Fruit fly (Drosophila melanogaster) whole organism, embryonic: Measurements from ENCODE around the gene CG3984.
A peak's percentile ranks its signal among the peaks of the same experiment; 100 is the strongest.

Experiments
- Awh ChIP-seq: fragments of 200-800 bp; sonication (Bioruptor generic); IDR thresholded peaks from 2 replicates; pipeline ENCODE4, ENCODE4 v1.3.6; 2022; ENCODE audit warnings: missing biosample characterization, missing genetic modification characterization
- CG10274 ChIP-seq: fragments of 200-800 bp; sonication (Bioruptor generic); optimal IDR thresholded peaks from 3 replicates; lab custom pipeline; 2017; ENCODE audit warnings: missing biosample characterization, mild to moderate bottlenecking, missing genetic modification characterization
- CG12299 ChIP-seq: fragments of 200-800 bp; sonication (Bioruptor generic); optimal IDR thresholded peaks from 2 replicates; lab custom pipeline; 2018; ENCODE audit warnings: missing biosample characterization, mild to moderate bottlenecking, missing genetic modification characterization
- CG12942 ChIP-seq: fragments of 200-800 bp; sonication (Bioruptor generic); optimal IDR thresholded peaks from 3 replicates; lab custom pipeline; 2016; ENCODE audit warnings: missing biosample characterization, missing genetic modification characterization
- CG14710 ChIP-seq: fragments of 200-800 bp; sonication (Bioruptor generic); optimal IDR thresholded peaks from 3 replicates; lab custom pipeline; 2019; ENCODE audit warnings: missing biosample characterization, mild to moderate bottlenecking, missing genetic modification characterization, moderate library complexity
- CG1529 ChIP-seq: fragments of 200-800 bp; sonication (Bioruptor generic); optimal IDR thresholded peaks from 3 replicates; lab custom pipeline; 2018; ENCODE audit warnings: missing biosample characterization, missing genetic modification characterization
- CG15479 ChIP-seq: fragments of 200-800 bp; sonication (Bioruptor generic); optimal IDR thresholded peaks from 3 replicates; lab custom pipeline; 2019; ENCODE audit warnings: missing biosample characterization, mild to moderate bottlenecking, missing genetic modification characterization, moderate library complexity
- CG16813 ChIP-seq: fragments of 200-800 bp; sonication (Bioruptor generic); IDR thresholded peaks from 3 replicates; pipeline ENCODE4 v1.3.6; 2022; ENCODE audit warnings: missing biosample characterization, missing genetic modification characterization; ENCODE audit not compliant: partially characterized antibody
- CG16863 ChIP-seq: fragments of 200-800 bp; sonication (Bioruptor generic); optimal IDR thresholded peaks from 3 replicates; lab custom pipeline; 2016; ENCODE audit warnings: missing biosample characterization, missing genetic modification characterization
- CG18476 ChIP-seq: fragments of 200-800 bp; sonication (Bioruptor generic); optimal IDR thresholded peaks from 2 replicates; lab custom pipeline; 2016; ENCODE audit warnings: missing biosample characterization, mild to moderate bottlenecking, missing genetic modification characterization
- CG30431 ChIP-seq: fragments of 200-800 bp; sonication (Bioruptor generic); optimal IDR thresholded peaks from 2 replicates; lab custom pipeline; 2017; ENCODE audit warnings: missing biosample characterization, missing genetic modification characterization
- CG4404 ChIP-seq: fragments of 200-800 bp; sonication (Bioruptor generic); IDR thresholded peaks from 2 replicates; pipeline ENCODE4 v1.3.6; 2022; ENCODE audit warnings: missing biosample characterization, missing genetic modification characterization
- CG6175 ChIP-seq: fragments of 200-800 bp; sonication (Bioruptor generic); IDR thresholded peaks from 3 replicates; pipeline ENCODE4 v1.3.6; 2022; ENCODE audit warnings: missing biosample characterization, missing genetic modification characterization
- CG6765 ChIP-seq: fragments of 200-800 bp; sonication (Bioruptor generic); optimal IDR thresholded peaks from 3 replicates; lab custom pipeline; 2017; ENCODE audit warnings: missing biosample characterization, mild to moderate bottlenecking, missing genetic modification characterization
- CG7786 ChIP-seq: fragments of 200-800 bp; sonication (Bioruptor generic); optimal IDR thresholded peaks from 2 replicates; lab custom pipeline; 2016; ENCODE audit warnings: missing biosample characterization, missing genetic modification characterization
- CG8281 ChIP-seq: fragments of 200-800 bp; sonication (Bioruptor generic); optimal IDR thresholded peaks from 2 replicates; lab custom pipeline; 2018; ENCODE audit warnings: missing biosample characterization, mild to moderate bottlenecking, missing genetic modification characterization, moderate library complexity
- CG8388 ChIP-seq: fragments of 200-800 bp; sonication (Bioruptor generic); optimal IDR thresholded peaks from 2 replicates; lab custom pipeline; 2019; ENCODE audit warnings: missing biosample characterization, mild to moderate bottlenecking, missing genetic modification characterization, moderate library complexity
- CG9876 ChIP-seq: fragments of 200-800 bp; sonication (Bioruptor generic); optimal IDR thresholded peaks from 2 replicates; lab custom pipeline; 2016; ENCODE audit warnings: missing biosample characterization, missing genetic modification characterization
- Dbx ChIP-seq: fragments of 200-800 bp; sonication (Bioruptor generic); IDR thresholded peaks from 3 replicates; pipeline ENCODE4 v1.3.6; 2022; ENCODE audit warnings: missing biosample characterization, missing genetic modification characterization
- H15 ChIP-seq: fragments of 200-800 bp; sonication (Bioruptor generic); IDR thresholded peaks from 3 replicates; pipeline ENCODE4 v1.3.6; 2022; ENCODE audit warnings: missing biosample characterization, missing genetic modification characterization
- HLH3B ChIP-seq: fragments of 200-800 bp; sonication (Bioruptor generic); IDR thresholded peaks from 2 replicates; pipeline ENCODE4 v1.3.6; 2022; ENCODE audit warnings: missing biosample characterization, missing genetic modification characterization
- HmgZ ChIP-seq: fragments of 200-800 bp; sonication (Bioruptor generic); optimal IDR thresholded peaks from 2 replicates; lab custom pipeline; 2018; ENCODE audit warnings: missing biosample characterization, mild to moderate bottlenecking, missing genetic modification characterization
- Nf-YB ChIP-seq: fragments of 200-800 bp; sonication (Bioruptor generic); optimal IDR thresholded peaks from 3 replicates; lab custom pipeline; 2019; ENCODE audit warnings: missing biosample characterization, mild to moderate bottlenecking, missing genetic modification characterization, moderate library complexity
- Rx ChIP-seq: fragments of 200-800 bp; sonication (Bioruptor generic); IDR thresholded peaks from 2 replicates; pipeline ENCODE4 v1.3.6; 2022; ENCODE audit warnings: missing biosample characterization, missing genetic modification characterization
- Sin3A ChIP-seq: fragments of >200 bp; optimal IDR thresholded peaks from 2 replicates; lab custom pipeline; 2018
- Spps ChIP-seq: fragments of 200-800 bp; sonication (Bioruptor generic); optimal IDR thresholded peaks from 2 replicates; lab custom pipeline; 2018; ENCODE audit warnings: missing biosample characterization, mild to moderate bottlenecking, missing genetic modification characterization
- Stat92E ChIP-seq, 3 experiments: fragments of >200 bp in 2 of 3; fragments of 200-800 bp in 1 of 3; sonication (Bioruptor generic) in 1 of 3; optimal IDR thresholded peaks; 2 replicates each; lab custom pipeline; 2017 to 2019; ENCODE audit warnings: missing biosample characterization in 3 of 3, missing genetic modification characterization in 3 of 3, mild to moderate bottlenecking in 1 of 3, moderate library complexity in 1 of 3
- Vsx1 ChIP-seq: fragments of 200-800 bp; sonication (Bioruptor generic); optimal IDR thresholded peaks from 2 replicates; lab custom pipeline; 2017; ENCODE audit warnings: missing biosample characterization, mild to moderate bottlenecking, missing genetic modification characterization, missing genetic modification reagents
- ap ChIP-seq: fragments of 200-800 bp; sonication (Bioruptor generic); IDR thresholded peaks from 2 replicates; pipeline ENCODE4 v1.3.6; 2022; ENCODE audit warnings: missing biosample characterization, missing genetic modification characterization
- ash1 ChIP-seq: fragments of 200-800 bp; sonication (Bioruptor generic); optimal IDR thresholded peaks from 2 replicates; lab custom pipeline; 2018; ENCODE audit warnings: missing biosample characterization, mild to moderate bottlenecking, missing genetic modification characterization
- ato ChIP-seq: fragments of 200-800 bp; sonication (Bioruptor generic); IDR thresholded peaks from 2 replicates; pipeline ENCODE4 v1.3.6; 2022; ENCODE audit warnings: missing biosample characterization, missing genetic modification characterization; ENCODE audit not compliant: partially characterized antibody
- bbx ChIP-seq: fragments of 200-800 bp; sonication (Bioruptor generic); IDR thresholded peaks from 2 replicates; pipeline ENCODE4 v1.3.6; 2022; ENCODE audit warnings: missing biosample characterization, missing genetic modification characterization; ENCODE audit not compliant: partially characterized antibody
- btn ChIP-seq: fragments of 200-800 bp; sonication (Bioruptor generic); optimal IDR thresholded peaks from 2 replicates; lab custom pipeline; 2016; ENCODE audit warnings: missing biosample characterization, missing genetic modification characterization
- chn ChIP-seq: fragments of 200-800 bp; sonication (Bioruptor generic); optimal IDR thresholded peaks from 2 replicates; lab custom pipeline; 2016; ENCODE audit warnings: missing biosample characterization, missing genetic modification characterization
- crc ChIP-seq: fragments of 200-800 bp; sonication (Bioruptor generic); optimal IDR thresholded peaks from 2 replicates; lab custom pipeline; 2016; ENCODE audit warnings: missing biosample characterization, missing genetic modification characterization
- croc ChIP-seq: fragments of 200-800 bp; sonication (Bioruptor generic); conservative IDR thresholded peaks from 3 replicates; pipeline ENCODE4 v1.3.6; 2022; ENCODE audit warnings: missing biosample characterization, missing genetic modification characterization
- dimm ChIP-seq: fragments of 200-800 bp; sonication (Bioruptor generic); IDR thresholded peaks from 2 replicates; pipeline ENCODE4 v1.3.6; 2022; ENCODE audit warnings: missing biosample characterization, missing genetic modification characterization
- dpn ChIP-seq, 2 experiments: fragments of 200-800 bp; sonication (Bioruptor generic); optimal IDR thresholded peaks; 3 replicates each; lab custom pipeline; 2016; ENCODE audit warnings: missing biosample characterization in 2 of 2, missing genetic modification characterization in 2 of 2
- fd3F ChIP-seq: fragments of 200-800 bp; sonication (Bioruptor generic); optimal IDR thresholded peaks from 2 replicates; lab custom pipeline; 2018; ENCODE audit warnings: missing biosample characterization, mild to moderate bottlenecking, missing genetic modification characterization, moderate library complexity
- hb ChIP-seq: fragments of 200-800 bp; sonication (Bioruptor generic); IDR thresholded peaks from 3 replicates; pipeline ENCODE4 v1.3.6; 2022; ENCODE audit warnings: missing biosample characterization, missing genetic modification characterization; ENCODE audit not compliant: partially characterized antibody
- jing ChIP-seq: fragments of 200-800 bp; sonication (Bioruptor generic); optimal IDR thresholded peaks from 2 replicates; lab custom pipeline; 2018; ENCODE audit warnings: missing biosample characterization, mild to moderate bottlenecking, missing genetic modification characterization
- kah ChIP-seq: fragments of 200-800 bp; sonication (Bioruptor generic); optimal IDR thresholded peaks from 2 replicates; lab custom pipeline; 2018; ENCODE audit warnings: missing biosample characterization, mild to moderate bottlenecking, missing genetic modification characterization
- nom ChIP-seq: fragments of 200-800 bp; sonication (Bioruptor generic); optimal IDR thresholded peaks from 2 replicates; lab custom pipeline; 2017; ENCODE audit warnings: missing biosample characterization, missing genetic modification characterization, mild to moderate bottlenecking, moderate library complexity, missing genetic modification reagents
- onecut ChIP-seq: fragments of 200-800 bp; sonication (Bioruptor generic); IDR thresholded peaks from 2 replicates; pipeline ENCODE4 v1.3.6; 2022; ENCODE audit warnings: missing biosample characterization, missing genetic modification characterization
- p53 ChIP-seq: fragments of 200-800 bp; sonication (Bioruptor generic); optimal IDR thresholded peaks from 2 replicates; lab custom pipeline; 2016; ENCODE audit warnings: missing biosample characterization, missing genetic modification characterization
- pita ChIP-seq: fragments of 200-800 bp; sonication (Bioruptor generic); optimal IDR thresholded peaks from 2 replicates; lab custom pipeline; 2017; ENCODE audit warnings: missing biosample characterization, mild to moderate bottlenecking, missing genetic modification characterization
- sd ChIP-seq: fragments of 200-800 bp; sonication (Bioruptor generic); optimal IDR thresholded peaks from 3 replicates; lab custom pipeline; 2018; ENCODE audit warnings: missing biosample characterization, mild to moderate bottlenecking, missing genetic modification characterization, moderate library complexity
- stwl ChIP-seq: fragments of 200-800 bp; sonication (Bioruptor generic); optimal IDR thresholded peaks from 3 replicates; lab custom pipeline; 2018; ENCODE audit warnings: missing biosample characterization, mild to moderate bottlenecking, missing genetic modification characterization, moderate library complexity
- tio ChIP-seq: fragments of 200-800 bp; sonication (Bioruptor generic); optimal IDR thresholded peaks from 2 replicates; lab custom pipeline; 2017; ENCODE audit warnings: missing biosample characterization, missing genetic modification characterization, inconsistent platforms
- zfh2 ChIP-seq: fragments of 200-800 bp; sonication (Bioruptor generic); optimal IDR thresholded peaks from 2 replicates; lab custom pipeline; 2016; ENCODE audit warnings: missing biosample characterization, missing genetic modification characterization

The CG3984 gene

dm6 chr3R:15114465-15115228 is 22.3 kb upstream of the CG3984 start (continued):
- TF ChIP-seq kah (GFP tag; lab: Kevin White, UChicago) = no peak
- TF ChIP-seq zfh2 (GFP tag; lab: Kevin White, UChicago) = no peak
- no peak for TF ChIP-seq chn (GFP tag; lab: Kevin White, UChicago)
- TF ChIP-seq croc (GFP tag; lab: Robert Waterston, UW) = peak; percentile 28; the same call in 1 of the 3 replicates
- peak; percentile 49 for TF ChIP-seq CG8388
- no peak for TF ChIP-seq HLH3B (GFP tag; lab: Robert Waterston, UW)
- TF ChIP-seq fd3F (GFP tag; lab: Kevin White, UChicago) = no peak
- TF ChIP-seq sd (tag; lab: Kevin White, UChicago) = no peak
- TF ChIP-seq Sin3A (lab: Kevin White, UChicago) = no peak
- TF ChIP-seq CG9876 = no peak
- no peak for TF ChIP-seq Dbx (GFP tag; lab: Robert Waterston, UW)
- no peak for TF ChIP-seq bbx (GFP tag; lab: Robert Waterston, UW)
- TF ChIP-seq Nf-YB (GFP tag; lab: Kevin White, UChicago) = peak; percentile 11
- TF ChIP-seq Stat92E (GFP tag; optimal IDR thresholded peaks at IDR 0.05; lab: Kevin White, UChicago) = no peak
- TF ChIP-seq CG8281 (tag; lab: Kevin White, UChicago) = no peak
- no peak for TF ChIP-seq dimm (GFP tag; lab: Robert Waterston, UW)
- TF ChIP-seq CG6175 (GFP tag; lab: Robert Waterston, UW) = no peak
- no peak for TF ChIP-seq hb (GFP tag; lab: Robert Waterston, UW)
- peak; percentile 36 for TF ChIP-seq CG1529
- TF ChIP-seq CG4404 (GFP tag; lab: Robert Waterston, UW) = no peak
- TF ChIP-seq onecut (GFP tag; lab: Robert Waterston, UW) = no peak
- no peak for TF ChIP-seq tio (GFP tag; lab: Kevin White, UChicago)
- no peak for TF ChIP-seq CG7786 (GFP tag; lab: Kevin White, UChicago)
- no peak for TF ChIP-seq HmgZ (tag; lab: Kevin White, UChicago)
- TF ChIP-seq crc (GFP tag; lab: Kevin White, UChicago) = no peak
- no peak for TF ChIP-seq CG6765
- TF ChIP-seq Awh = no peak
- no peak for TF ChIP-seq Vsx1 (GFP tag; lab: Kevin White, UChicago)
- TF ChIP-seq ash1 (GFP tag; lab: Kevin White, UChicago) = no peak
- TF ChIP-seq CG12942 (GFP tag; lab: Kevin White, UChicago) = no peak
- peak; percentile 11 for TF ChIP-seq CG16863
- TF ChIP-seq CG15479 = no peak
- no peak for TF ChIP-seq ap (GFP tag; lab: Robert Waterston, UW)
- TF ChIP-seq Rx (GFP tag; lab: Robert Waterston, UW) = no peak
- TF ChIP-seq btn (GFP tag; lab: Kevin White, UChicago) = no peak
- TF ChIP-seq jing = no peak
- peak; percentile 20 for TF ChIP-seq nom (GFP tag; lab: Kevin White, UChicago)
- no peak for TF ChIP-seq Spps (tag; lab: Kevin White, UChicago)
- no peak for TF ChIP-seq H15 (GFP tag; lab: Robert Waterston, UW)
- no peak for TF ChIP-seq ato (GFP tag; lab: Robert Waterston, UW)
- TF ChIP-seq CG18476 = peak; percentile 1
- no peak for TF ChIP-seq pita (GFP tag; lab: Kevin White, UChicago)
- peak; percentile 55 for TF ChIP-seq CG14710
- TF ChIP-seq p53 = no peak
- TF ChIP-seq CG10274 (GFP tag; lab: Kevin White, UChicago) = no peak
- no peak for TF ChIP-seq CG16813 (GFP tag; lab: Robert Waterston, UW)
- TF ChIP-seq CG12299 (tag; lab: Kevin White, UChicago) = no peak
- TF ChIP-seq dpn (GFP tag; optimal IDR thresholded peaks at IDR 0.05; lab: Kevin White, UChicago) = peak in 1 of 2 experiments; percentile 9
- TF ChIP-seq stwl (tag; lab: Kevin White, UChicago) = no peak
- TF ChIP-seq CG30431 (GFP tag; lab: Kevin White, UChicago) = no peak
